Fruit fly (Drosophila melanogaster): Measurements from ENCODE around the gene Mpv17.

DNA sequence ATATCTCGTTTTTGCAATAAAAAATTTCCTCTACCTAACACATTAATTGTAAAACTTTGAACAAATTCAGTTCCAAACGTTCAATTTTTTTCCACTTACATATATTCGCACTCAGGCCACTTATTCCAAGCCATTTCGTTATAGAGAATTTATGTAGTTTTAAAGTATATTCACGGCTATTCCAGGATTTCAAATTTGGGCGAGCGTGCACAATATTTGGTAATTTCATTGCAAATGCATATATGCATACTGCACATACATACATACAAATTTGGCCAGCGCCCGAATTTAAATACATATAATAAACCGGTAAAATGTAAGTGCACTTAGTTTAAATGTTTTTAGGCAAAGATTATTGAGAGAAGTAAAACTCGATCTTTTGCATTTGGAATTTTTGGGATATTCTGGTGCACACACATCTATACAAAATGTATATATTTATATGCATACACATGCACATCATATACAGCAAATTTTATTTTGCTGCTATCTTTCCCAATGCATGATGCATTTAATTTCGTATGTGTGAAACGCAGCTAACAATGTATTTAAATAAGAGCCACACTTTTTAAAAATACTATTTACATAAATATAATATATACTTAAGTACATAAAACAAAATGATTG is 2.9 kb downstream of the Mpv17 start:
- no peak for TF ChIP-seq net (GFP tag; optimal IDR thresholded peaks at IDR 0.05)
- no peak for TF ChIP-seq CG3919 (GFP tag; optimal IDR thresholded peaks at IDR 0.05)
- no peak for TF ChIP-seq lz (GFP tag; optimal IDR thresholded peaks at IDR 0.05)
- no peak for TF ChIP-seq achi (GFP tag; optimal IDR thresholded peaks at IDR 0.05)
- TF ChIP-seq Blimp-1 (GFP tag; optimal IDR thresholded peaks at IDR 0.05): no peak
- no peak for TF ChIP-seq Ets96B (tag; optimal IDR thresholded peaks at IDR 0.05)
- no peak for TF ChIP-seq Hr39 (GFP tag; optimal IDR thresholded peaks at IDR 0.05)
- no peak for TF ChIP-seq Hr4 (GFP tag; optimal IDR thresholded peaks at IDR 0.05)
- no peak for TF ChIP-seq CG32006 (GFP tag; optimal IDR thresholded peaks at IDR 0.05)
- no peak for TF ChIP-seq CG6792 (GFP tag; optimal IDR thresholded peaks at IDR 0.05)
- TF ChIP-seq topi (GFP tag; optimal IDR thresholded peaks at IDR 0.05): no peak
- TF ChIP-seq CG16779 (tag; optimal IDR thresholded peaks at IDR 0.05): no peak
- no peak for TF ChIP-seq Smox (GFP tag; optimal IDR thresholded peaks at IDR 0.05)
- TF ChIP-seq CG9139 (GFP tag; optimal IDR thresholded peaks at IDR 0.05): no peak

Measured in whole organism, prepupa.